Fruit fly (Drosophila melanogaster) whole organism, embryonic: ENCODE measurements around the gene unk.
A peak's percentile ranks its signal among the peaks of the same experiment; 100 is the strongest.

ENCODE experiments used
- Asciz ChIP-seq: fragments of 200-800 bp; sonication (Bioruptor generic); optimal IDR thresholded peaks from 2 replicates; lab custom pipeline; 2017; ENCODE audit warnings: missing biosample characterization, mild to moderate bottlenecking, missing genetic modification characterization, missing genetic modification reagents
- C15 ChIP-seq: fragments of 200-800 bp; sonication (Bioruptor generic); IDR thresholded peaks from 3 replicates; pipeline ENCODE4 v1.3.6; 2022; ENCODE audit warnings: missing biosample characterization, missing genetic modification characterization
- CG10462 ChIP-seq: fragments of 200-800 bp; sonication (Bioruptor generic); optimal IDR thresholded peaks from 2 replicates; lab custom pipeline; 2016; ENCODE audit warnings: missing biosample characterization, missing genetic modification characterization
- CG10543 ChIP-seq: fragments of 200-800 bp; sonication (Bioruptor generic); optimal IDR thresholded peaks from 3 replicates; lab custom pipeline; 2017; ENCODE audit warnings: missing biosample characterization, mild to moderate bottlenecking, missing genetic modification characterization, moderate library complexity
- CG10959 ChIP-seq: fragments of 200-800 bp; sonication (Bioruptor generic); IDR thresholded peaks from 2 replicates; pipeline ENCODE4 v1.3.6; 2022; ENCODE audit warnings: missing biosample characterization, missing genetic modification characterization
- CG10979 ChIP-seq: fragments of 200-800 bp; sonication (Bioruptor generic); optimal IDR thresholded peaks from 2 replicates; lab custom pipeline; 2018; ENCODE audit warnings: missing biosample characterization, mild to moderate bottlenecking, missing genetic modification characterization, moderate library complexity
- CG11723 ChIP-seq: fragments of 200-800 bp; sonication (Bioruptor generic); optimal IDR thresholded peaks from 2 replicates; lab custom pipeline; 2017; ENCODE audit warnings: missing biosample characterization, mild to moderate bottlenecking, missing genetic modification characterization
- CG14014 ChIP-seq: fragments of 200-800 bp; sonication (Bioruptor generic); IDR thresholded peaks from 2 replicates; pipeline ENCODE4 v1.3.6; 2022; ENCODE audit warnings: missing biosample characterization, missing genetic modification characterization
- CG15073 ChIP-seq: fragments of 200-800 bp; sonication (Bioruptor generic); optimal IDR thresholded peaks from 2 replicates; lab custom pipeline; 2016; ENCODE audit warnings: missing biosample characterization, missing genetic modification characterization
- CG15269 ChIP-seq: fragments of 200-800 bp; sonication (Bioruptor generic); optimal IDR thresholded peaks from 2 replicates; lab custom pipeline; 2018; ENCODE audit warnings: missing biosample characterization, mild to moderate bottlenecking, missing genetic modification characterization, moderate library complexity
- CG1529 ChIP-seq: fragments of 200-800 bp; sonication (Bioruptor generic); optimal IDR thresholded peaks from 3 replicates; lab custom pipeline; 2018; ENCODE audit warnings: missing biosample characterization, missing genetic modification characterization
- CG15601 ChIP-seq: fragments of 200-800 bp; sonication (Bioruptor generic); optimal IDR thresholded peaks from 3 replicates; lab custom pipeline; 2019; ENCODE audit warnings: missing biosample characterization, mild to moderate bottlenecking, missing genetic modification characterization, moderate library complexity
- CG18619 ChIP-seq: fragments of 200-800 bp; sonication (Bioruptor generic); optimal IDR thresholded peaks from 3 replicates; lab custom pipeline; 2017; ENCODE audit warnings: missing biosample characterization, mild to moderate bottlenecking, missing genetic modification characterization
- CG2129 ChIP-seq: fragments of 200-800 bp; sonication (Bioruptor generic); IDR thresholded peaks from 2 replicates; pipeline ENCODE4 v1.3.6; 2022; ENCODE audit warnings: missing biosample characterization, missing genetic modification characterization; ENCODE audit not compliant: partially characterized antibody
- CG2875 ChIP-seq: fragments of 200-800 bp; sonication (Bioruptor generic); optimal IDR thresholded peaks from 2 replicates; lab custom pipeline; 2017; ENCODE audit warnings: missing biosample characterization, mild to moderate bottlenecking, missing genetic modification characterization, missing genetic modification reagents
- CG33213 ChIP-seq: fragments of 200-800 bp; sonication (Bioruptor generic); optimal IDR thresholded peaks from 3 replicates; lab custom pipeline; 2016; ENCODE audit warnings: missing biosample characterization, missing genetic modification characterization
- CG5953 ChIP-seq: fragments of 200-800 bp; sonication (Bioruptor generic); IDR thresholded peaks from 2 replicates; pipeline ENCODE4 v1.3.6; 2022; ENCODE audit warnings: missing biosample characterization, missing genetic modification characterization
- CG6254 ChIP-seq: fragments of 200-800 bp; sonication (Bioruptor generic); optimal IDR thresholded peaks from 3 replicates; lab custom pipeline; 2017; ENCODE audit warnings: mild to moderate bottlenecking, missing biosample characterization, missing genetic modification reagents, missing genetic modification characterization
- CG7786 ChIP-seq: fragments of 200-800 bp; sonication (Bioruptor generic); optimal IDR thresholded peaks from 2 replicates; lab custom pipeline; 2016; ENCODE audit warnings: missing biosample characterization, missing genetic modification characterization
- CG8290 ChIP-seq, 3 experiments: fragments of 200-800 bp; sonication (Bioruptor generic); optimal IDR thresholded peaks; 2 replicates each; lab custom pipeline; 2016 to 2019; ENCODE audit warnings: missing biosample characterization in 3 of 3, missing genetic modification characterization in 3 of 3, mild to moderate bottlenecking in 2 of 3, moderate library complexity in 1 of 3
- CG8359 ChIP-seq: fragments of 200-800 bp; sonication (Bioruptor generic); optimal IDR thresholded peaks from 2 replicates; lab custom pipeline; 2017; ENCODE audit warnings: missing biosample characterization, mild to moderate bottlenecking, missing genetic modification characterization, borderline replicate concordance
- CG9609 ChIP-seq: fragments of 200-800 bp; sonication (Bioruptor generic); optimal IDR thresholded peaks from 3 replicates; lab custom pipeline; 2016; ENCODE audit warnings: missing biosample characterization, missing genetic modification characterization
- CG9797 ChIP-seq: fragments of 200-800 bp; sonication (Bioruptor generic); optimal IDR thresholded peaks from 3 replicates; lab custom pipeline; 2018; ENCODE audit warnings: missing biosample characterization, mild to moderate bottlenecking, missing genetic modification characterization
- CG9817 ChIP-seq: fragments of 200-800 bp; sonication (Bioruptor generic); optimal IDR thresholded peaks from 2 replicates; lab custom pipeline; 2018; ENCODE audit warnings: missing biosample characterization, mild to moderate bottlenecking, missing genetic modification characterization, moderate library complexity
- Dip3 ChIP-seq: fragments of 200-800 bp; sonication (Bioruptor generic); optimal IDR thresholded peaks from 3 replicates; lab custom pipeline; 2016; ENCODE audit warnings: missing biosample characterization, missing genetic modification characterization
- Mad ChIP-seq: fragments of 200-800 bp; sonication (Bioruptor generic); optimal IDR thresholded peaks from 2 replicates; lab custom pipeline; 2016; ENCODE audit warnings: missing biosample characterization, missing genetic modification characterization
- Six4 ChIP-seq: fragments of 200-800 bp; sonication (Bioruptor generic); optimal IDR thresholded peaks from 2 replicates; lab custom pipeline; 2016; ENCODE audit warnings: missing biosample characterization, missing genetic modification characterization
- Xbp1 ChIP-seq: fragments of 200-800 bp; sonication (Bioruptor generic); optimal IDR thresholded peaks from 3 replicates; lab custom pipeline; 2016; ENCODE audit warnings: missing biosample characterization, mild to moderate bottlenecking, missing genetic modification characterization
- ara ChIP-seq: fragments of 200-800 bp; sonication (Bioruptor generic); IDR thresholded peaks from 2 replicates; pipeline ENCODE4 v1.3.6; 2022; ENCODE audit warnings: missing biosample characterization, missing genetic modification characterization
- cwo ChIP-seq: fragments of 200-800 bp; sonication (Bioruptor generic); optimal IDR thresholded peaks from 3 replicates; lab custom pipeline; 2017; ENCODE audit warnings: missing biosample characterization, missing genetic modification characterization, mild to moderate bottlenecking, moderate library complexity, missing genetic modification reagents
- da ChIP-seq: fragments of 200-800 bp; sonication (Bioruptor generic); optimal IDR thresholded peaks from 2 replicates; lab custom pipeline; 2016; ENCODE audit warnings: missing biosample characterization, missing genetic modification characterization
- dm ChIP-seq: fragments of 200-800 bp; sonication (Bioruptor generic); optimal IDR thresholded peaks from 3 replicates; lab custom pipeline; 2016; ENCODE audit warnings: missing biosample characterization, missing genetic modification characterization
- dpn ChIP-seq, 2 experiments: fragments of 200-800 bp; sonication (Bioruptor generic); optimal IDR thresholded peaks; 3 replicates each; lab custom pipeline; 2016; ENCODE audit warnings: missing biosample characterization in 2 of 2, missing genetic modification characterization in 2 of 2
- esg ChIP-seq: fragments of 200-800 bp; sonication (Bioruptor generic); conservative IDR thresholded peaks from 2 replicates; pipeline ENCODE4 v1.3.6; 2022; ENCODE audit warnings: missing biosample characterization, missing genetic modification characterization
- fu2 ChIP-seq: fragments of 200-800 bp; sonication (Bioruptor generic); optimal IDR thresholded peaks from 2 replicates; lab custom pipeline; 2016; ENCODE audit warnings: missing biosample characterization, missing genetic modification characterization
- gce ChIP-seq: fragments of 200-800 bp; sonication (Bioruptor generic); IDR thresholded peaks from 3 replicates; pipeline ENCODE4 v1.3.6; 2022; ENCODE audit warnings: missing biosample characterization, missing genetic modification characterization
- gfzf ChIP-seq: fragments of 200-800 bp; sonication (Bioruptor generic); optimal IDR thresholded peaks from 2 replicates; lab custom pipeline; 2016; ENCODE audit warnings: missing biosample characterization, mild to moderate bottlenecking, missing genetic modification characterization, moderate library complexity
- jing ChIP-seq: fragments of 200-800 bp; sonication (Bioruptor generic); optimal IDR thresholded peaks from 2 replicates; lab custom pipeline; 2018; ENCODE audit warnings: missing biosample characterization, mild to moderate bottlenecking, missing genetic modification characterization
- knrl ChIP-seq: fragments of 200-800 bp; sonication (Bioruptor generic); IDR thresholded peaks from 3 replicates; pipeline ENCODE4 v1.3.6; 2022; ENCODE audit warnings: missing biosample characterization, missing genetic modification characterization; ENCODE audit not compliant: partially characterized antibody
- org-1 ChIP-seq: fragments of 200-800 bp; sonication (Bioruptor generic); optimal IDR thresholded peaks from 2 replicates; lab custom pipeline; 2017; ENCODE audit warnings: missing biosample characterization, missing genetic modification characterization
- otp ChIP-seq: fragments of 200-800 bp; sonication (Bioruptor generic); IDR thresholded peaks from 3 replicates; pipeline ENCODE4, ENCODE4 v1.3.6; 2022; ENCODE audit warnings: missing biosample characterization, missing genetic modification characterization
- schlank ChIP-seq: fragments of 200-800 bp; sonication (Bioruptor generic); optimal IDR thresholded peaks from 2 replicates; lab custom pipeline; 2018; ENCODE audit warnings: missing biosample characterization, mild to moderate bottlenecking, missing genetic modification characterization
- sens-2 ChIP-seq: fragments of 200-800 bp; sonication (Bioruptor generic); IDR thresholded peaks from 2 replicates; pipeline ENCODE4 v1.3.6; 2022; ENCODE audit warnings: missing biosample characterization, missing genetic modification characterization
- slou ChIP-seq: fragments of 200-800 bp; sonication (Bioruptor generic); optimal IDR thresholded peaks from 3 replicates; lab custom pipeline; 2016; ENCODE audit warnings: missing biosample characterization, missing genetic modification characterization
- sqz ChIP-seq: fragments of 200-800 bp; sonication (Bioruptor generic); optimal IDR thresholded peaks from 3 replicates; lab custom pipeline; 2018; ENCODE audit warnings: missing biosample characterization, mild to moderate bottlenecking, missing genetic modification characterization
- sr ChIP-seq: fragments of 200-800 bp; sonication (Bioruptor generic); IDR thresholded peaks from 3 replicates; pipeline ENCODE4 v1.3.6; 2022; ENCODE audit warnings: missing biosample characterization, missing genetic modification characterization
- tap ChIP-seq: fragments of 200-800 bp; optimal IDR thresholded peaks from 3 replicates; lab custom pipeline; 2019; ENCODE audit warnings: missing biosample characterization, mild to moderate bottlenecking, missing genetic modification characterization, moderate library complexity
- twi ChIP-seq: fragments of 200-800 bp; optimal IDR thresholded peaks from 2 replicates; lab custom pipeline; 2019; ENCODE audit warnings: missing biosample characterization, mild to moderate bottlenecking, missing genetic modification characterization, moderate library complexity
- tx ChIP-seq: fragments of 200-800 bp; sonication (Bioruptor generic); optimal IDR thresholded peaks from 2 replicates; lab custom pipeline; 2016; ENCODE audit warnings: missing biosample characterization, missing genetic modification characterization

Gene unk

DNA sequence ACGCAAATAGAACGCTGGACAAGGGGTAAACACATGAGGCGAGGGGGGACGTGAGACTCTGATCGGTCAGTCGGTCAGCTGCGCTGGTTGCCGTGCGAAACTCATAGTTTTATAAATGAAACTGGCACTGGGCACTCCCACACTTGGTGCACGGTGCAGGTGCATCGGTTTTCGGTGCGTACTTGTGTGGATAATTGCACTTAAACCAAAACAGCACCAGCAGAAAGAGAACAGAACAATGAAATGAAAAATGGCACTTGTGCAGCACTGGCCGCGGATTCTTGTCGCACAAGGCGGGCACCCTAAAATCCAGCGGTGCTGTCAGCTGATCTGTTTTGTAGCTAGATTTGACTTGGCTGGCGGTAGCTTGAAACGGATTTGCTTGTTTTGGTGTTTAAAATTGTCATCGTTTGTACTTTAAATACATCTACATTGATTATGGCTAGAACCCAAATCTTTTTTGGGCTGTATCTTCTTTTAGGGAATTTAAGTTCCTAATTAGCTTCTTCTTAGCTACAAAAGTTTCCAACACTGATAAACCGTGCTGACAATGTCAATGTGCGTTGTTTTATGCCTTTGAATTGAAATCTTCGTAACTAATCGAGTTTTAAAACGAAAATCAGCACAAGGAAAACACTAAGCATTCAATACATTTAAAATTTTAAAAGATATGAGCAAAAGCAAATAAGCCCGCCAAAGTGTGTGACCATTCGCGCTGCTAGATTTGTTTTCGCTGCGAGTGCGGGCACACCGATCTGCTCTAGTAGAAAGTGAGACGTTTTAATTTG lies 39.8 kb downstream of the unk start, which contains the start of the genes Rassf and CenB1A (continued):
- TF ChIP-seq CG8290 (GFP tag; optimal IDR thresholded peaks at IDR 0.05; lab: Kevin White, UChicago) = no peak
- TF ChIP-seq CG8290 (tag; optimal IDR thresholded peaks at IDR 0.05; lab: Kevin White, UChicago) = peak in 1 of 2 experiments; percentile 16
- no peak for TF ChIP-seq CG10959 (GFP tag; lab: Robert Waterston, UW)
- peak; percentile 53 to 54 for TF ChIP-seq dpn (GFP tag; optimal IDR thresholded peaks at IDR 0.05; lab: Kevin White, UChicago)
- TF ChIP-seq CG7786 (GFP tag; lab: Kevin White, UChicago) = peak; percentile 29
- TF ChIP-seq Asciz = no peak
- TF ChIP-seq tap = no peak
- TF ChIP-seq schlank (tag; lab: Kevin White, UChicago) = no peak
- no peak for TF ChIP-seq knrl (GFP tag; lab: Robert Waterston, UW)
- no peak for TF ChIP-seq gce (GFP tag; lab: Robert Waterston, UW)
- no peak for TF ChIP-seq sens-2 (GFP tag; lab: Robert Waterston, UW)
- TF ChIP-seq CG10979 (tag; lab: Kevin White, UChicago) = peak; percentile 3
- peak; percentile 7 for TF ChIP-seq cwo (GFP tag; lab: Kevin White, UChicago)
- no peak for TF ChIP-seq C15 (GFP tag; lab: Robert Waterston, UW)
- TF ChIP-seq esg (GFP tag; lab: Robert Waterston, UW) = no peak; the same call in 1 of the 2 replicates
- TF ChIP-seq twi (tag; lab: Kevin White, UChicago) = no peak
- peak; percentile 19 for TF ChIP-seq da
- no peak for TF ChIP-seq Mad (GFP tag; lab: Kevin White, UChicago)
- no peak for TF ChIP-seq CG2129 (GFP tag; lab: Robert Waterston, UW)
- TF ChIP-seq CG11723 (GFP tag; lab: Kevin White, UChicago) = peak; percentile 13
- no peak for TF ChIP-seq sqz (GFP tag; lab: Kevin White, UChicago)
- TF ChIP-seq CG5953 (GFP tag; lab: Robert Waterston, UW) = no peak
- TF ChIP-seq CG15269 (tag; lab: Kevin White, UChicago) = peak; percentile 11
- TF ChIP-seq CG10543 = peak; percentile 18
- TF ChIP-seq CG14014 (GFP tag; lab: Robert Waterston, UW) = no peak; the same call in 1 of the 2 replicates
- TF ChIP-seq CG18619 (GFP tag; lab: Kevin White, UChicago) = peak; percentile 48
- TF ChIP-seq CG6254 (GFP tag; lab: Kevin White, UChicago) = no peak
- TF ChIP-seq org-1 = no peak
- no peak for TF ChIP-seq CG2875
- peak; percentile 59 for TF ChIP-seq Dip3 (GFP tag; lab: Kevin White, UChicago)
- TF ChIP-seq CG10462 (GFP tag; lab: Kevin White, UChicago) = peak; percentile 24
- no peak for TF ChIP-seq tx
- TF ChIP-seq CG15601 (tag; lab: Kevin White, UChicago) = no peak
- TF ChIP-seq sr (GFP tag; lab: Robert Waterston, UW) = no peak
- no peak for TF ChIP-seq CG1529 (GFP tag; lab: Kevin White, UChicago)
- TF ChIP-seq CG9609 = peak; percentile 63
- no peak for TF ChIP-seq CG8359 (GFP tag; lab: Kevin White, UChicago)
- no peak for TF ChIP-seq jing (GFP tag; lab: Kevin White, UChicago)
- TF ChIP-seq Six4 (GFP tag; lab: Kevin White, UChicago) = no peak
- TF ChIP-seq slou = no peak
- TF ChIP-seq CG33213 = peak; percentile 36
- TF ChIP-seq otp (GFP tag; lab: Robert Waterston, UW) = no peak
- TF ChIP-seq CG9817 (tag; lab: Kevin White, UChicago) = peak; percentile 65
- TF ChIP-seq CG9797 = peak; percentile 67
- no peak for TF ChIP-seq CG15073 (GFP tag; lab: Kevin White, UChicago)
- TF ChIP-seq fu2 (GFP tag; lab: Kevin White, UChicago) = peak; percentile 51
- peak; percentile 84 for TF ChIP-seq gfzf (GFP tag; lab: Kevin White, UChicago)
- peak; percentile 11; the same call in 1 of the 2 replicates for TF ChIP-seq ara (GFP tag; lab: Robert Waterston, UW)
- peak; percentile 59 for TF ChIP-seq Xbp1 (GFP tag; lab: Kevin White, UChicago)
- TF ChIP-seq dm = peak; percentile 11
